Fruit fly (Drosophila melanogaster) whole organism, adult: Measurements from ENCODE around the gene Ir68b.

ENCODE experiments used
- CG11617 ChIP-seq: fragments of 200-800 bp; sonication (Bioruptor generic); optimal IDR thresholded peaks from 2 replicates; lab custom pipeline; 2017; ENCODE audit warnings: mild to moderate bottlenecking, missing biosample characterization, missing genetic modification reagents, missing genetic modification characterization
- CG12768 ChIP-seq: fragments of 200-800 bp; sonication (Bioruptor generic); optimal IDR thresholded peaks from 2 replicates; lab custom pipeline; 2017; ENCODE audit warnings: missing biosample characterization, missing genetic modification characterization, mild to moderate bottlenecking, moderate library complexity, missing genetic modification reagents
- CG14711 ChIP-seq: fragments of 200-800 bp; sonication (Bioruptor generic); optimal IDR thresholded peaks from 2 replicates; lab custom pipeline; 2018; ENCODE audit warnings: missing biosample characterization, mild to moderate bottlenecking, missing genetic modification characterization, moderate library complexity
- CG1620 ChIP-seq: fragments of 200-800 bp; sonication (Bioruptor generic); optimal IDR thresholded peaks from 2 replicates; lab custom pipeline; 2016; ENCODE audit warnings: missing biosample characterization, missing genetic modification characterization
- CG33017 ChIP-seq: fragments of 200-800 bp; sonication (Bioruptor generic); optimal IDR thresholded peaks from 2 replicates; lab custom pipeline; 2018; ENCODE audit warnings: missing biosample characterization, mild to moderate bottlenecking, missing genetic modification characterization, moderate library complexity
- CG5204 ChIP-seq: fragments of 200-800 bp; sonication (Bioruptor generic); optimal IDR thresholded peaks from 2 replicates; lab custom pipeline; 2016; ENCODE audit warnings: missing biosample characterization, missing genetic modification characterization
- CG7045 ChIP-seq: fragments of 200-800 bp; sonication (Bioruptor generic); optimal IDR thresholded peaks from 2 replicates; lab custom pipeline; 2017; ENCODE audit warnings: missing biosample characterization, mild to moderate bottlenecking, missing genetic modification characterization
- CG7101 ChIP-seq: fragments of 200-800 bp; sonication (Bioruptor generic); optimal IDR thresholded peaks from 2 replicates; lab custom pipeline; 2018; ENCODE audit warnings: missing biosample characterization, mild to moderate bottlenecking, missing genetic modification characterization, moderate library complexity
- Clk ChIP-seq: fragments of 200-800 bp; sonication (Bioruptor generic); optimal IDR thresholded peaks from 2 replicates; lab custom pipeline; 2017; ENCODE audit warnings: missing biosample characterization, missing genetic modification characterization
- Crg-1 ChIP-seq: fragments of 200-800 bp; sonication (Bioruptor generic); optimal IDR thresholded peaks from 2 replicates; lab custom pipeline; 2016; ENCODE audit warnings: missing biosample characterization, missing genetic modification characterization
- Hr96 ChIP-seq: fragments of 200-800 bp; sonication (Bioruptor generic); optimal IDR thresholded peaks from 2 replicates; lab custom pipeline; 2016; ENCODE audit warnings: missing biosample characterization, missing genetic modification characterization
- Mnt ChIP-seq: fragments of 200-800 bp; sonication (Bioruptor generic); optimal IDR thresholded peaks from 2 replicates; lab custom pipeline; 2016; ENCODE audit warnings: missing biosample characterization, mild to moderate bottlenecking, missing genetic modification characterization
- bab1 ChIP-seq: fragments of 200-800 bp; sonication (Bioruptor generic); optimal IDR thresholded peaks from 3 replicates; lab custom pipeline; 2019; ENCODE audit warnings: missing biosample characterization, mild to moderate bottlenecking, missing genetic modification characterization, moderate library complexity
- cic ChIP-seq: fragments of 200-800 bp; sonication (Bioruptor generic); optimal IDR thresholded peaks from 2 replicates; lab custom pipeline; 2017; ENCODE audit warnings: missing biosample characterization, mild to moderate bottlenecking, missing genetic modification characterization, moderate library complexity
- cnc ChIP-seq, 2 experiments: fragments of >200 bp; optimal IDR thresholded peaks; 2 replicates each; lab custom pipeline; 2017
- kay ChIP-seq: fragments of 200-800 bp; sonication (Bioruptor generic); peaks from one replicate; lab custom pipeline; 2016; ENCODE audit warnings: missing biosample characterization, missing genetic modification characterization, borderline replicate concordance
- ovo ChIP-seq: fragments of 200-800 bp; sonication (Bioruptor generic); optimal IDR thresholded peaks from 2 replicates; lab custom pipeline; 2016; ENCODE audit warnings: missing biosample characterization, missing genetic modification characterization
- pad ChIP-seq: fragments of 200-800 bp; sonication (Bioruptor generic); optimal IDR thresholded peaks from 3 replicates; lab custom pipeline; 2017; ENCODE audit warnings: missing biosample characterization, missing genetic modification characterization, mild to moderate bottlenecking, moderate library complexity, missing genetic modification reagents
- tj ChIP-seq: fragments of 200-800 bp; sonication (Bioruptor generic); optimal IDR thresholded peaks from 3 replicates; lab custom pipeline; 2017; ENCODE audit warnings: missing biosample characterization, mild to moderate bottlenecking, missing genetic modification characterization, moderate library complexity
- toe ChIP-seq: fragments of 200-800 bp; sonication (Bioruptor generic); optimal IDR thresholded peaks from 2 replicates; lab custom pipeline; 2016; ENCODE audit warnings: missing biosample characterization, missing genetic modification characterization

The Ir68b gene

dm6 chr3L:12119875-12120485 is 7.2 kb downstream of the Ir68b start, which contains the start of gene CG11560:
CG11560 (plus strand) TSS chr3L:12120019.
- no peak for TF ChIP-seq CG33017 (tag; lab: Kevin White, UChicago)
- TF ChIP-seq bab1 (GFP tag; lab: Kevin White, UChicago), result peak; percentile 25
- TF ChIP-seq CG7045, result no peak
- TF ChIP-seq cnc (optimal IDR thresholded peaks at IDR 0.05; lab: Kevin White, UChicago), result no peak
- TF ChIP-seq CG1620 (GFP tag; lab: Kevin White, UChicago), result no peak
- no peak for TF ChIP-seq Clk (GFP tag; lab: Kevin White, UChicago)
- no peak for TF ChIP-seq CG12768
- no peak for TF ChIP-seq ovo
- TF ChIP-seq Crg-1 (GFP tag; lab: Kevin White, UChicago), result no peak
- TF ChIP-seq Hr96 (GFP tag; lab: Kevin White, UChicago), result no peak
- no peak for TF ChIP-seq Mnt (GFP tag; lab: Kevin White, UChicago)
- peak; percentile 3 for TF ChIP-seq CG14711 (tag; lab: Kevin White, UChicago)

DNA sequence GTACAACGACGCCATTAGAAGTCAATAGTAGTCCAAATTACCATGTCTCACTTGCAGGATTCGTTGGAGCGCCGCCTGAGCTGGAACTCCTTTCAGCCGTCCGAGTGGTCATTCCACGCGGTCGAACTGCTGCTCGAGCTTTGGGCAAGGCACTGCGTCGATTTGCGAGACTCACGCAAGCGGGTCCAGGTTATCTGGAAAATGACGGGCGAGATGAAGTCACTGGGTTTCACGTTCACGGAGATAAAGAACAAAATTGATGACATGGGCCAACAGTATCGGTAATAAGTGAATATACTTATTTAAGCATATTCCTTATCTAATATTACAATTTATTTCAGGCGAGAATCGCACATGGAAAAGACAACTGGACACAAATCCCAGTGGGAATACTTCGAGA is 8.6 kb downstream of the Ir68b start:
- TF ChIP-seq CG7045 (no peak), cnc (optimal IDR thresholded peaks at IDR 0.05; lab: Kevin White, UChicago) (no peak), tj (GFP tag; lab: Kevin White, UChicago) (no peak), CG11617 (GFP tag; lab: Kevin White, UChicago) (no peak), bab1 (GFP tag; lab: Kevin White, UChicago) (no peak)

DNA sequence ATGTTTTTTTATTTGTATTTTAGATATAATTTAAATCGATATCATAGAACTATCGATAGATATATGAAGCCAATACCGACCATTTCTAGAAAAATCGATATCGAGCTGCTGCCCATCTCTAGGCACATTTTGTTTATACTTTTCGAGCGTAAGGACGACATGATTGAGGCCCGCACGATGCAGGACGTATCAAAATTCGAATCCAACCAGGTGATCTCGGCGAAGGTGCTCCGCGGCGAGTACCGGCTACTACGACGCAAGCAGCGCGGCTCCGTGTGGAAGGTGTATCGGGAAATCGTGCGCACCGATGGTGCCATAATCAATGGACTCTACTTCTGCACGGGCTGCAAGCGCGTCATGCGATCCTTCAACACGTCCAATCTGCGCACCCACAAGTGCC is 9.0 kb downstream of the Ir68b start, which contains the start of gene ssp:
Gene ssp, plus strand, starts transcription at position 102 of the 400 bp plus-strand sequence.
- TF ChIP-seq Mnt (GFP tag; lab: Kevin White, UChicago) (peak; percentile 1), Crg-1 (GFP tag; lab: Kevin White, UChicago) (no peak), cnc (optimal IDR thresholded peaks at IDR 0.05; lab: Kevin White, UChicago) (no peak), Hr96 (GFP tag; lab: Kevin White, UChicago) (no peak), CG14711 (tag; lab: Kevin White, UChicago) (no peak)

DNA sequence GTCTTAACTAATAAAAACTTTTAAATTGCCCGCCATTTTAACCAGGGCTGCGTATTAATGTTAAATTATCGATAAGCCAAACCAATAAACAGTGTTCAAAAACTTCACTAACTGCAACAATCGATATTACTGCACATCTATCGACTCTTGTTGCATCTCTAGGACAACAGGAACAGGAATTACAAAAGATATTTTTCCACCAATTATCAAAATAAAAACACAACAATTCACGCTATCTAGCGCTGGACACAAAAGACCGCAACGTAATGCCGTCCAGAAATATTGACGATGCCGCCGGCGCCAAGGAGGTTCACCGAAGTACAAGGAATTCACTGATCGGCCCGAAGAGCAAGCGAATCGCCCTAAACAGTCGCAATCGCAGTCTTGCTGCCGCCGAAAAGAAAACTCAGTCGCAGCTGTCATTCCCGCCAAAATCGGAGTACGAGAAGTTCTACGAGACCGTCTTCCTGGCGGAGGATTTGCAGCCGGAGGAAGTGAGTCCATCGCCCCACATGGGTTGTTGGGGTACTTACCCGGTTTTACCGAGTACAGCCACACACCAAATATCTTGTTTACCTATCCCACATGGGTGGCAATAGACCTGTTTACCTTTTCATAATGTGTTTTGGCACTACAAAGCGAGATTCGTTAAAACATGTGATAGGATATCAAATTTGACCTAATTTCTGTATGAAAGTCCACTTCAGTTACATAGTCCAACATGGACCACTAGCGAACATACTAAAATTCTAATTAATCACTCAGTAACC is 11.0 kb downstream of the Ir68b start, which contains the start of gene vers:
Gene vers, plus strand, starts transcription at position 136 of the 770 bp plus-strand sequence.
- TF ChIP-seq CG14711 (tag; lab: Kevin White, UChicago), result peak; percentile 40
- peak; percentile 31 for TF ChIP-seq Mnt (GFP tag; lab: Kevin White, UChicago)
- TF ChIP-seq pad (GFP tag; lab: Kevin White, UChicago), result peak; percentile 28
- TF ChIP-seq toe (GFP tag; lab: Kevin White, UChicago), result no peak
- peak; percentile 65 for TF ChIP-seq bab1 (GFP tag; lab: Kevin White, UChicago)
- TF ChIP-seq CG7101 (tag; lab: Kevin White, UChicago), result peak; percentile 41

- TF ChIP-seq CG1620 (GFP tag; lab: Kevin White, UChicago) (no peak), CG12768 (no peak), bab1 (GFP tag; lab: Kevin White, UChicago) (no peak), pad (GFP tag; lab: Kevin White, UChicago) (no peak), Crg-1 (GFP tag; lab: Kevin White, UChicago) (no peak), Clk (GFP tag; lab: Kevin White, UChicago) (no peak), ovo (no peak), kay (no peak), CG5204 (GFP tag; lab: Kevin White, UChicago) (no peak), cic (GFP tag; lab: Kevin White, UChicago) (no peak), CG33017 (tag; lab: Kevin White, UChicago) (no peak), CG7045 (no peak), tj (GFP tag; lab: Kevin White, UChicago) (no peak), Mnt (GFP tag; lab: Kevin White, UChicago) (no peak), CG7101 (tag; lab: Kevin White, UChicago) (no peak)
Measured at dm6 chr3L:12115103-12115502, 12.1 kb downstream of the Ir68b start.

- TF ChIP-seq cnc (optimal IDR thresholded peaks at IDR 0.05; lab: Kevin White, UChicago), result no peak
- no peak for TF ChIP-seq Hr96 (GFP tag; lab: Kevin White, UChicago)
Measured at dm6 chr3L:12114188-12114587, 13.0 kb downstream of the Ir68b start.

- TF ChIP-seq CG12768 (no peak), bab1 (GFP tag; lab: Kevin White, UChicago) (no peak)
Measured at dm6 chr3L:12113589-12113988, 13.6 kb downstream of the Ir68b start.
